Fruit fly (Drosophila melanogaster) whole organism, wandering third instar larva: Measurements from ENCODE around the gene Svip.

Source experiments
- CG32264 ChIP-seq: fragments of 200-800 bp; sonication (Bioruptor generic); optimal IDR thresholded peaks from 2 replicates; lab custom pipeline; 2016; ENCODE audit warnings: missing biosample characterization, missing genetic modification characterization
- CG9705 ChIP-seq: fragments of 200-800 bp; sonication (Bioruptor generic); optimal IDR thresholded peaks from 2 replicates; lab custom pipeline; 2018; ENCODE audit warnings: missing biosample characterization, mild to moderate bottlenecking, missing genetic modification characterization
- Hnf4 ChIP-seq: fragments of 200-800 bp; sonication (Bioruptor generic); optimal IDR thresholded peaks from 2 replicates; lab custom pipeline; 2016; ENCODE audit warnings: missing biosample characterization, mild to moderate bottlenecking, missing genetic modification characterization
- Myc ChIP-seq: fragments of >200 bp; optimal IDR thresholded peaks from 2 replicates; lab custom pipeline; 2017
- N ChIP-seq: fragments of >200 bp; optimal IDR thresholded peaks from 2 replicates; lab custom pipeline; 2018; ENCODE audit warnings: missing biosample characterization, missing external identifiers, missing genetic modification characterization
- br ChIP-seq: fragments of 200-800 bp; sonication (Bioruptor generic); optimal IDR thresholded peaks from 2 replicates; lab custom pipeline; 2016; ENCODE audit warnings: missing biosample characterization, missing genetic modification characterization
- h ChIP-seq: fragments of 200-800 bp; sonication (Bioruptor generic); optimal IDR thresholded peaks from 3 replicates; lab custom pipeline; 2016; ENCODE audit warnings: missing biosample characterization, mild to moderate bottlenecking, missing genetic modification characterization
- psq ChIP-seq: fragments of 200-800 bp; sonication (Bioruptor generic); optimal IDR thresholded peaks from 3 replicates; lab custom pipeline; 2017; ENCODE audit warnings: missing biosample characterization, mild to moderate bottlenecking, missing genetic modification characterization, moderate library complexity
- tai ChIP-seq: sonication (Bioruptor generic); optimal IDR thresholded peaks from 2 replicates; lab custom pipeline; 2016; ENCODE audit warnings: missing biosample characterization, missing genetic modification characterization

dm6 chr3L:9398435-9398981, 39.7 kb downstream of the Svip start:
- TF ChIP-seq CG9705 (no peak), N (GFP tag; lab: Kevin White, UChicago) (no peak), Hnf4 (GFP tag; lab: Kevin White, UChicago) (no peak), h (GFP tag; lab: Kevin White, UChicago) (no peak), tai (GFP tag; lab: Kevin White, UChicago) (no peak), br (no peak), psq (GFP tag; lab: Kevin White, UChicago) (no peak), CG32264 (GFP tag; lab: Kevin White, UChicago) (no peak), Myc (no peak)
